Fruit fly (Drosophila melanogaster): ENCODE data around the gene CG32170.
A peak's percentile ranks its signal among the peaks of the same experiment; 100 is the strongest.

CG32170 gene

dm6 chr3L:16860322-16860721 is 16.8 kb upstream of the CG32170 start, which contains the start of gene CG13029:
Gene CG13029 (plus strand): TSS chr3L:16860622.
- TF ChIP-seq CG17801 (GFP tag; optimal IDR thresholded peaks at IDR 0.05; ENCODE audit: partially characterized antibody): no peak

DNA sequence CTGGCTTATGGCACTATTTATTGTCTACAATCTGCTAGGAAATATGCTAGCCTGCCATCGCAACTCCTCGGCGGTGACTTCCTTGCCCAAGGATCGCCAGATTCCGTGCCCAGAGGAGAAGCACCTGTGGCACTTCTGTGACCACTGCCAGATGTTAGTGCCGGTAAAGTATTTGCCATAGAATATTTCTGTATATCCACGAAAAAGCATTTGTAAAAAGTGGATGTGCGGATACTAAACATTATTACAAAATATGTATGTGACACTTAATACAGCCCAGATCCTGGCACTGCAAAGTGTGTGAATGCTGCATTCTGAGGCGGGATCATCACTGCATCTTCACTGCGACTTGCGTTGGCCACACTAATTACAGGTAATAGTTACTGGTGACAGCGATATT is 16.2 kb upstream of the CG32170 start:
- no peak for TF ChIP-seq CG17801 (GFP tag; optimal IDR thresholded peaks at IDR 0.05; ENCODE audit: partially characterized antibody)

DNA sequence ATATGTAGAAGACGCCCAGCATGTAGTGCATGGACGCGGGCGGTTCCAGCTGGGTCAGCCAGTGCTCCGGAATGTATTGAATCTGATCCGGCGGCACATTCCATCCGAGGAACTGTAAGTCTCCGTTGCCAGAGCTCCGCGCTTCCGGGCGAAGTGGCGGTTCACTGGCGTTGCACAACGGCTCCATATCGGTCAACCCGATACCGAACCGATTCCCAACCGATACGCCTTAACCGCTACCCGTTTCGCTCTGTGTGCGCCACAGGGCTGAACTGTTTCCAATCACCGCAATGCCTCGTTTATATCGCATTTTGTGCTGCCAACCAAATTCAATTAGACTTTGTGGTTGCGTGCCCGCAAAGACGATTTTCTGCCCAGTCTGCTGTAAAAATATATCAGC is 14.8 kb upstream of the CG32170 start, which contains the start of gene Rh4:
Gene Rh4 (minus strand): TSS at position 234 of the 400 bp plus-strand sequence.
- no peak for TF ChIP-seq CG17801 (GFP tag; optimal IDR thresholded peaks at IDR 0.05; ENCODE audit: partially characterized antibody)

- TF ChIP-seq CG17801 (GFP tag; optimal IDR thresholded peaks at IDR 0.05; ENCODE audit: partially characterized antibody): no peak
Measured at dm6 chr3L:16862958-16863357, 14.2 kb upstream of the CG32170 start, which contains the start of gene CG9951. Gene CG9951 (plus strand): TSS chr3L:16863164.

DNA sequence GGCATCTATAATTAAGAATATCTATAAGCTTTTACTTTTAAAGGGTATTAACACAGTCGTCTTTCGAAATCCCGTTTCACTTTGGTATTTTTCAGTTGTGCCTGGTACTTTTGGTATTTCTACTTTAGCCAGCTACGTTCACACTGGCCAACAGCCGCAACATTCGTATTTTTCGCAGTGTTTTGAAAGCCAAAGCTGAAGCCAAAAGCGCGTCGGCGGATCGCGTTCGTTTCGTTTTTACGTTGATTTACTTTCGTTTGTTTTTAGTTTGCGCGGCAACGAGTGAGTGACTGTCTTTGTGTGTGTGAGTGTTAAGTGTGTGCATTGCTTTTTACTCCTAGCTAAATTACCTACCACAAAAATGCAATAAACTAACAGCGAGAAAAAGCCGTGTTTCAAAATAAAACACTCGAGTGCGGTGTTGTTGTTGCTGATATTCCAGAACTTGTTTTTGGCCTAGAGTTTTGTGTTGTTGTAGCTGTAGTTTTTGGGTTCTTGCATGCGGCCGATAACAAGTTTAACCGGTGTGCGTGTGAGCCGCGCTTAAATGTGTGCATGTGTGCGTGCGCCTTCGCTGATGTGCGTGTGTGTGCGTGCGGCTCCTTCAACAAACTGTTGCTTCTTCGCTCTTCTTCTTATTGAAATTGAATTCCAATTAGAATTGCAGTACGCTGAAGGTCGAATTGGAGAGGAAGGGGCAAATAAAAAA is 11.8 kb upstream of the CG32170 start, which contains the start of gene Lmpt:
Gene Lmpt (plus strand): TSS at position 173 of the 709 bp plus-strand sequence.
- TF ChIP-seq CG17801 (GFP tag; optimal IDR thresholded peaks at IDR 0.05; ENCODE audit: partially characterized antibody): peak; percentile 62

- TF ChIP-seq CG17801 (GFP tag; optimal IDR thresholded peaks at IDR 0.05; ENCODE audit: partially characterized antibody): no peak
Measured at dm6 chr3L:16865832-16866163, 11.3 kb upstream of the CG32170 start.

dm6 chr3L:16867190-16867589 is 9.9 kb upstream of the CG32170 start:
- no peak for TF ChIP-seq CG17801 (GFP tag; optimal IDR thresholded peaks at IDR 0.05; ENCODE audit: partially characterized antibody)

DNA sequence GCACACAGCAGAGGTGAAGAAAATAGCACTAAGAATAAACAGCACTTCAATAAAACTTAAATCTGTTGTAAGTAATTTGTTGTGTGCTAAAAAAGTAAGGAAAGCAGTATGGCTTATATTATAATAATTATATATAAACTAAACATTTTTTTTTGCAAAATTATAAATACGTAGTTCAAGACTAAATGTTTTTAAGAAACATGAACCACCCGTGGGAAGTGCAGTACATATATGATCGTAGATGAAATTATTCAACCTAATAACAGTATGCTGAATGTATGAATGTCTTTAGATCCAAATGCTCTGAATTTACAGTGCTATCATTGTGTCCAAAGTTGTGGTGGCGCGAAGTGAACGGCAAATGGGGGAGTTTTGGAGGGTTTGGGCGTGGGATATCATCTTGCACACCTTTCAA is 6.4 kb upstream of the CG32170 start:
- no peak for TF ChIP-seq CG17801 (GFP tag; optimal IDR thresholded peaks at IDR 0.05; ENCODE audit: partially characterized antibody)

- TF ChIP-seq CG17801 (GFP tag; optimal IDR thresholded peaks at IDR 0.05; ENCODE audit: partially characterized antibody): no peak
Measured at dm6 chr3L:16871630-16872029, 5.5 kb upstream of the CG32170 start.

DNA sequence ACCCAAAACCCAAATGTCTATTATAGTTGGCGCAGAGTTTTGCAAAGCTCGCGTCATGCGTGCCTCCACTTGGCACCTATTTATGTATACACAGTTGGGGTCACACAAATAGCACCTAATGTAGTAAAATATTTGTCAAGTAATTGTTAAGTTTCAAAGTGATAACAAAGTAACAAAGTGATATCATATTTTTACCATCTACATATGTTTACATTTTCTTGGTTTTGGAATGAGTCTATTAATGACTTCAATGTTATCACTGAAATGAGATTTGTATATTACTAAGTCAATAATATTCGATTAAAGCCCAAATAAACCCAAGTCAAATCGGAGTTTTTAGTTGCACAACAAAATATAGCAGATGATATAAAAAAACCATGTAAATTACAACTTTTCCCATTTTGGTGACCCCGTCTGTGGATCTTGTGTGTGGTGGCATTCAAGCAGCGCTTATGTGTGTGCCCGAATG is 4.6 kb upstream of the CG32170 start:
- TF ChIP-seq CG17801 (GFP tag; optimal IDR thresholded peaks at IDR 0.05; ENCODE audit: partially characterized antibody): no peak

DNA sequence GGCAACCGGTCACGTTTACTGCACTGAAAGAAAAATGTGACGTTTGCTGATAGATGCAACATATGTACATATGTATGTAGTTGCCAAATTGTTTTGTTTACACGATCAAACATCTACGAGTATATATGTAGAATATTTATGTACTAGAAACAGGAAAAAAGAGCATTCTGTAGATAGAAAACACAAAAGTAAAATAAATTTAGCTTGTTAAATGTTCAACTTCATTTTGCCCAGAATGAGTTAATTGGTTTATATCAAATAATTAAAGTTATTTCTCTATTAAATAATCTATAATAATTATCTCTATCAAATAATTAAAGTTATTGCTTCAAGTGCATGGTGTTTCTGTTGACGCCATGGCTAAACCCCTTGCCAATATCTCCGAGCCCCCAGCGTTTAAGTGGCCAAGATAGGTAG is 4.0 kb upstream of the CG32170 start:
- no peak for TF ChIP-seq CG17801 (GFP tag; optimal IDR thresholded peaks at IDR 0.05; ENCODE audit: partially characterized antibody)

dm6 chr3L:16873679-16874078 is 3.4 kb upstream of the CG32170 start:
- TF ChIP-seq CG17801 (GFP tag; optimal IDR thresholded peaks at IDR 0.05; ENCODE audit: partially characterized antibody): no peak

DNA sequence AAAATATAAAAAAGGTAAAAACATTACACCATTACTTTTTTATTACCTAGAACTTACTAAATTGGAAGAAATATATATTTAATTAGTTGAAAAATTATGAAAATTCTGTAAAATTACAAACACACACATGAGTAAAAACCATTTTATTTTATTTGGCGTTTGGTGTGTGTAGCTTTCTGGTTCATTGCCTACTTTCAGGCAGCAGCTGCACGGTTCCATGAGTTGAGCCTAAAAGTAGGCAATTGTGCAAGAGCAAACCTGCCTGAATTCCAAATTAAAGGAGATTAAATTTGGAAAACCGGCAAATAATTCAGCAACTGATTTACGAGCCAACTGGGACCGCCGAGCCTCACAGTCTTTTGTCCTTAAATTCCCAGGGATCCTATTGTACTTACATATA is 1.6 kb upstream of the CG32170 start:
- no peak for TF ChIP-seq CG17801 (GFP tag; optimal IDR thresholded peaks at IDR 0.05; ENCODE audit: partially characterized antibody)

DNA sequence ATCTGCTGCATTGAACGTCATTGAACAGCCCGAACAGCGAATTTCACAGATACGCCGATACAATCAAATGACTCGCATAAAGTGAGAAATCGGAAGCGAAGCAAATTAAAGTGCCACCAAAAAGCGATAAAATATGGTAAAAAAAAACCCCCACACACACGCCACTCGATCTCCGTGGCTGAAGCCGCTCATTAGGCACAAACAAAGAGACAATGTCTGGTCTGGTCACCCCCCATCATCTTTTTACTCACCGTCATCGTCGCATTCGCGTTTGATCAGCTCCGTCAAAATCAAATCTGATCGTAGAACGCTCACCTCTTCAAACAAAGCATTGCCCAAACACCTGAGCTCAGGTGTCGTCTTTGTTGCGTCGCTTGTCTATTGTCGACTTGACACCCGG is 1.1 kb upstream of the CG32170 start:
- no peak for TF ChIP-seq CG17801 (GFP tag; optimal IDR thresholded peaks at IDR 0.05; ENCODE audit: partially characterized antibody)

- TF ChIP-seq CG17801 (GFP tag; optimal IDR thresholded peaks at IDR 0.05; ENCODE audit: partially characterized antibody): no peak
Measured at dm6 chr3L:16878830-16879536, 1.9 kb downstream of the CG32170 start.

DNA sequence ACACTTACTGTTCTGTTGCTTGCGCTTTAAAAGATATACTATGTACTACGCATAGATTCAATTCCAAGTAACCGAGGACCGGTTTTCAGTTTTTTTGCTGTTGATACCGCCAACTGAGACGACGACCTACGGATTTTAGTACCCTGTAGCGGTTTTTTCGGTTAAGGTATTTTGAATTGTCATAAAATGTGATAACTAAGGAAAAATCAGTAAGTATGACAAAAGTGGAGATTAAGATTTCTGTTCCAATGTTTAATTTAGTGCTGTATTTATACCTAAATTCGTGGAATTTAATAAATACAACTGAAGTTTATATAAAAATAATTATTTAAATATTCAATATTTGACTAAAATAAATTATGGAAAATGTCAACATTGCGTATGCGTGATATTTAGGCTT is 4.0 kb downstream of the CG32170 start:
- no peak for TF ChIP-seq CG17801 (GFP tag; optimal IDR thresholded peaks at IDR 0.05; ENCODE audit: partially characterized antibody)

All from ovary, adult (tissue).